Fruit fly (Drosophila melanogaster) whole organism, adult: ENCODE data around the gene CG13658.

Experiments
- CG11617 ChIP-seq: fragments of 200-800 bp; sonication (Bioruptor generic); optimal IDR thresholded peaks from 2 replicates; lab custom pipeline; 2017; ENCODE audit warnings: mild to moderate bottlenecking, missing biosample characterization, missing genetic modification reagents, missing genetic modification characterization
- CG12768 ChIP-seq: fragments of 200-800 bp; sonication (Bioruptor generic); optimal IDR thresholded peaks from 2 replicates; lab custom pipeline; 2017; ENCODE audit warnings: missing biosample characterization, missing genetic modification characterization, mild to moderate bottlenecking, moderate library complexity, missing genetic modification reagents
- CG14711 ChIP-seq: fragments of 200-800 bp; sonication (Bioruptor generic); optimal IDR thresholded peaks from 2 replicates; lab custom pipeline; 2018; ENCODE audit warnings: missing biosample characterization, mild to moderate bottlenecking, missing genetic modification characterization, moderate library complexity
- CG1620 ChIP-seq: fragments of 200-800 bp; sonication (Bioruptor generic); optimal IDR thresholded peaks from 2 replicates; lab custom pipeline; 2016; ENCODE audit warnings: missing biosample characterization, missing genetic modification characterization
- CG33017 ChIP-seq: fragments of 200-800 bp; sonication (Bioruptor generic); optimal IDR thresholded peaks from 2 replicates; lab custom pipeline; 2018; ENCODE audit warnings: missing biosample characterization, mild to moderate bottlenecking, missing genetic modification characterization, moderate library complexity
- CG5204 ChIP-seq: fragments of 200-800 bp; sonication (Bioruptor generic); optimal IDR thresholded peaks from 2 replicates; lab custom pipeline; 2016; ENCODE audit warnings: missing biosample characterization, missing genetic modification characterization
- CG7045 ChIP-seq: fragments of 200-800 bp; sonication (Bioruptor generic); optimal IDR thresholded peaks from 2 replicates; lab custom pipeline; 2017; ENCODE audit warnings: missing biosample characterization, mild to moderate bottlenecking, missing genetic modification characterization
- CG7101 ChIP-seq: fragments of 200-800 bp; sonication (Bioruptor generic); optimal IDR thresholded peaks from 2 replicates; lab custom pipeline; 2018; ENCODE audit warnings: missing biosample characterization, mild to moderate bottlenecking, missing genetic modification characterization, moderate library complexity
- Clk ChIP-seq: fragments of 200-800 bp; sonication (Bioruptor generic); optimal IDR thresholded peaks from 2 replicates; lab custom pipeline; 2017; ENCODE audit warnings: missing biosample characterization, missing genetic modification characterization
- Crg-1 ChIP-seq: fragments of 200-800 bp; sonication (Bioruptor generic); optimal IDR thresholded peaks from 2 replicates; lab custom pipeline; 2016; ENCODE audit warnings: missing biosample characterization, missing genetic modification characterization
- Hr96 ChIP-seq: fragments of 200-800 bp; sonication (Bioruptor generic); optimal IDR thresholded peaks from 2 replicates; lab custom pipeline; 2016; ENCODE audit warnings: missing biosample characterization, missing genetic modification characterization
- Mnt ChIP-seq: fragments of 200-800 bp; sonication (Bioruptor generic); optimal IDR thresholded peaks from 2 replicates; lab custom pipeline; 2016; ENCODE audit warnings: missing biosample characterization, mild to moderate bottlenecking, missing genetic modification characterization
- bab1 ChIP-seq: fragments of 200-800 bp; sonication (Bioruptor generic); optimal IDR thresholded peaks from 3 replicates; lab custom pipeline; 2019; ENCODE audit warnings: missing biosample characterization, mild to moderate bottlenecking, missing genetic modification characterization, moderate library complexity
- cic ChIP-seq: fragments of 200-800 bp; sonication (Bioruptor generic); optimal IDR thresholded peaks from 2 replicates; lab custom pipeline; 2017; ENCODE audit warnings: missing biosample characterization, mild to moderate bottlenecking, missing genetic modification characterization, moderate library complexity
- cnc ChIP-seq, 2 experiments: fragments of >200 bp; optimal IDR thresholded peaks; 2 replicates each; lab custom pipeline; 2017
- kay ChIP-seq: fragments of 200-800 bp; sonication (Bioruptor generic); peaks from one replicate; lab custom pipeline; 2016; ENCODE audit warnings: missing biosample characterization, missing genetic modification characterization, borderline replicate concordance
- ovo ChIP-seq: fragments of 200-800 bp; sonication (Bioruptor generic); optimal IDR thresholded peaks from 2 replicates; lab custom pipeline; 2016; ENCODE audit warnings: missing biosample characterization, missing genetic modification characterization
- pad ChIP-seq: fragments of 200-800 bp; sonication (Bioruptor generic); optimal IDR thresholded peaks from 3 replicates; lab custom pipeline; 2017; ENCODE audit warnings: missing biosample characterization, missing genetic modification characterization, mild to moderate bottlenecking, moderate library complexity, missing genetic modification reagents
- tj ChIP-seq: fragments of 200-800 bp; sonication (Bioruptor generic); optimal IDR thresholded peaks from 3 replicates; lab custom pipeline; 2017; ENCODE audit warnings: missing biosample characterization, mild to moderate bottlenecking, missing genetic modification characterization, moderate library complexity
- toe ChIP-seq: fragments of 200-800 bp; sonication (Bioruptor generic); optimal IDR thresholded peaks from 2 replicates; lab custom pipeline; 2016; ENCODE audit warnings: missing biosample characterization, missing genetic modification characterization

CG13658 gene

DNA sequence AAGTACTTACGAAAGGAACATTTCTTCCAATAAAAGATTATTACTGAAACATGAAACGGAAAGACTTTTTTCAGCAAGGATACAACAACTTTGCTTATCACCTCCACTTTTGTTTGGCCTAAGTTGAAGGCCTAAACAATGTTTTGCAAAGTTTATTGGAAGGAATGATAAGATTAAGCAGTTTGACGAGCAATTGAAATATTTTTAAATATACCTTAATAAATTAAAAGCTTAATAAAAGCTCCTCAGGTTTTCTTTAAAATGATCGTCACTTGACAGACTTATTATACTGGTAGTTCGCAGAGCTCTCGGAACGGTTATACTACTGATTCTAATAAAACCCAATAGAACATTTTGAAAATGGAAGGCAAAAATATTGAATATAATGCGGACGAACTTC, 2.1 kb upstream of the CG13658 start, which contains the start of gene CG31104:
Gene CG31104 (plus strand): TSS at position 301 of the 400 bp plus-strand sequence.
- no peak for TF ChIP-seq cnc (optimal IDR thresholded peaks at IDR 0.05; lab: Kevin White, UChicago)
- no peak for TF ChIP-seq pad (GFP tag; lab: Kevin White, UChicago)
- TF ChIP-seq CG11617 (GFP tag; lab: Kevin White, UChicago), result no peak
- TF ChIP-seq CG5204 (GFP tag; lab: Kevin White, UChicago), result no peak
- no peak for TF ChIP-seq Crg-1 (GFP tag; lab: Kevin White, UChicago)
- peak; percentile 87 for TF ChIP-seq kay (GFP tag; lab: Kevin White, UChicago)
- no peak for TF ChIP-seq CG12768 (GFP tag; lab: Kevin White, UChicago)

DNA sequence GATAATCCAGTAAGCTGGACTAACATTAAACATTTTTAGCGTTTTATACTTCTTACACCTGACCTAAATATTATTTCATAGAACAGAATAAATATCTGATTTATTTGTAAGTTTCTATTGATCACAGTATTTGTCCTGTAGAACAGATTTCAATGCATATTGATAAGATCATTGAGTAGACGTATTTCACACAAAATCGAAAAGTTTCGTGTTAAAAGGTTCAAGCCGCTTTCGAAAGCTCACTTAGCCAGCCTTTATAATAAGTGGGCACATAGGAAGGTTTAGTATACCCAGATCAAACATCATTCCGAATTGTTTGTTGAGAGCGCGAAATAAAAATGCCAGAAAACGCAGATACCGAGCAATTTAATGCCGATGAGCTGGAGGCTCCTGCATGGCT, 2.3 kb downstream of the CG13658 start, which contains the start of gene CG11893:
Gene CG11893 (plus strand): TSS at position 301 of the 400 bp plus-strand sequence.
- TF ChIP-seq Clk (GFP tag; lab: Kevin White, UChicago), result no peak
- TF ChIP-seq kay (GFP tag; lab: Kevin White, UChicago), result peak; percentile 37

DNA sequence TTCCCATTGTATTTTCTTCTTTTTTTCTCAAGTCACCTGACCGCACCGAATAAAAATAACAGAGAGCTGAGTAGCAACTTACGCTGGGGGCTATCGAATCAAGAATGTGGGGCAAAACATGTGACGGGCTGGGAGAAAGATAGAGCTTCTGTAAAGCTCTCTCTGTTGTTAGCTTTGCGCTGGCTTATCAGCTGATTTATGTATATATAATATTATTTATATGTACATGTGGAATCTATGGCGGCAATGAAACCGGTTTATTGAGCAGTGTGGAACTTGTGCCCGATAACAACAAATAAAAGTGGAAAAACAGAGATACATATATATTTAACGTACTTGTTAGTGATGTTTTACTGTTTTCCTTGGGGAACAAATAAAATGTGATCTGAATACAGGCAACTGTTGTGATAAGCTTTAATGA, 5.6 kb downstream of the CG13658 start, which contains the start of gene CG31098:
Gene CG31098 (minus strand): TSS at position 114 of the 421 bp plus-strand sequence.
- TF ChIP-seq CG7045 (GFP tag; lab: Kevin White, UChicago) (peak; percentile 62), Clk (GFP tag; lab: Kevin White, UChicago) (no peak), kay (GFP tag; lab: Kevin White, UChicago) (peak; percentile 89), CG5204 (GFP tag; lab: Kevin White, UChicago) (no peak), pad (GFP tag; lab: Kevin White, UChicago) (peak; percentile 35), bab1 (GFP tag; lab: Kevin White, UChicago) (peak; percentile 84), CG1620 (no peak), cnc (optimal IDR thresholded peaks at IDR 0.05; lab: Kevin White, UChicago) (peak in 1 of 2 experiments; percentile 57), cic (peak; percentile 92), ovo (GFP tag; lab: Kevin White, UChicago) (peak; percentile 41), CG14711 (tag; lab: Kevin White, UChicago) (peak; percentile 29), Crg-1 (GFP tag; lab: Kevin White, UChicago) (no peak), toe (GFP tag; lab: Kevin White, UChicago) (peak; percentile 41), Mnt (peak; percentile 90), CG12768 (GFP tag; lab: Kevin White, UChicago) (peak; percentile 80), CG7101 (peak; percentile 60), CG33017 (peak; percentile 83), tj (GFP tag; lab: Kevin White, UChicago) (peak; percentile 18), CG11617 (GFP tag; lab: Kevin White, UChicago) (peak; percentile 53), Hr96 (GFP tag; lab: Kevin White, UChicago) (no peak)

DNA sequence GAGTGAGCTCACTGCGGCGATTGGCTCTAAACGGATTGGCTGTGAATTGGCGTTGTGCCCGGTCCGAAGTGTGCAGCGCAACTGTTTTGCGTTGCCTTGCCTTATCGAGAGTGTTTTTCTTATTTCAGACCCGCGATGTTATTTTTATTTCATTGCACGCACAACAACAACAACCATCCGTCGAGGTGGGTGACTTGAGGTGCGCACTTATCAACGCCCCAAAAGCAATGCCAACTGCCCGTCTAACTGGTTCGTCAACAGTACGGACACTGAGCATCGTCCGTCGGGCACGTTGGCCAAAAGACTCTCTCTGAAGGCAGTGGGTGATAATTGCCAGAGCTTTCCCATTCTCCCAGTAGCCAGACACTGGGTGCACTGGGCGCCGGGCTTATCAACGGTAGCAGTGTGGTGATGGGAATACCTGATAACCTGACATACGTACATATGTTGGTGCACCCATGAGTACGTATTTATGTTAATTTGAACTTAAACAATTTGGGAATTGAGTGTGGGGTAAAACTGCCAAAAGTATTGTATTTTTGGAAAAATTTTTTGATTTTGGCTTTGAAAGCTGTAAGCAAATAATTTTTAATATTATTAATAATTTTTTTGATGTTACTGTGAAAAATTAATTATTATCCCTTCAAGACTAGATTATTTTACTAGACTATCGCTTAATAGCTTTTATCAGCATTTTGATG, 8.2 kb downstream of the CG13658 start, which contains the start of gene CG31102:
Gene CG31102 (minus strand): TSS at position 275 of the 701 bp plus-strand sequence.
- no peak for TF ChIP-seq tj (GFP tag; lab: Kevin White, UChicago)
- TF ChIP-seq CG1620, result no peak
- TF ChIP-seq bab1 (GFP tag; lab: Kevin White, UChicago), result no peak
- TF ChIP-seq Hr96 (GFP tag; lab: Kevin White, UChicago), result peak; percentile 73
- TF ChIP-seq Mnt, result peak; percentile 85
- peak; percentile 91 for TF ChIP-seq cic
- peak; percentile 53 for TF ChIP-seq CG33017
- no peak for TF ChIP-seq CG14711 (tag; lab: Kevin White, UChicago)
- TF ChIP-seq toe (GFP tag; lab: Kevin White, UChicago), result peak; percentile 31
- TF ChIP-seq CG12768 (GFP tag; lab: Kevin White, UChicago), result peak; percentile 52
- no peak for TF ChIP-seq ovo (GFP tag; lab: Kevin White, UChicago)
- no peak for TF ChIP-seq CG7045 (GFP tag; lab: Kevin White, UChicago)
- TF ChIP-seq cnc (optimal IDR thresholded peaks at IDR 0.05; lab: Kevin White, UChicago), result no peak
- no peak for TF ChIP-seq CG7101
- no peak for TF ChIP-seq Clk (GFP tag; lab: Kevin White, UChicago)
- no peak for TF ChIP-seq CG11617 (GFP tag; lab: Kevin White, UChicago)
- TF ChIP-seq CG5204 (GFP tag; lab: Kevin White, UChicago), result no peak
- peak; percentile 75 for TF ChIP-seq kay (GFP tag; lab: Kevin White, UChicago)
- no peak for TF ChIP-seq pad (GFP tag; lab: Kevin White, UChicago)
- TF ChIP-seq Crg-1 (GFP tag; lab: Kevin White, UChicago), result no peak

DNA sequence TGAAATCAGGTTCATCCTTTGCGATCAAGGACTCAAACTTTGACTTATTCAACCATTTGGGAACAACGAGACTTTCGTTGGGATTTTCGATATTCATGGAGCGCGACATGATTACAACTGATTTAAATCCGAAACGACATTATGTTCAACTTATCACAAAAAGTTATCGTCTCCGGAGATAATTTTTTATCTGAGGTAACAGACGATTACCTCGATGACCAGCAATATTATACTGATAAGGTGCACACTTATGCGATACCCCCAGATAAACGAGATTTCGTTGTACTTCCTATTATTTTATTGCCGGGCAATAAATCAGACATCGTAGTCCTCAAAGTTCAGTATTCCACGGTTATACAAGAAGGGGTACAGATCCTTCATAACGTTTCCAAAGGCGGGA, 10.4 kb downstream of the CG13658 start, which contains the start of gene CG31097:
Gene CG31097 (minus strand): TSS at position 101 of the 400 bp plus-strand sequence.
- no peak for TF ChIP-seq CG33017
- TF ChIP-seq CG11617 (GFP tag; lab: Kevin White, UChicago), result no peak
- no peak for TF ChIP-seq tj (GFP tag; lab: Kevin White, UChicago)
- no peak for TF ChIP-seq CG7045 (GFP tag; lab: Kevin White, UChicago)

DNA sequence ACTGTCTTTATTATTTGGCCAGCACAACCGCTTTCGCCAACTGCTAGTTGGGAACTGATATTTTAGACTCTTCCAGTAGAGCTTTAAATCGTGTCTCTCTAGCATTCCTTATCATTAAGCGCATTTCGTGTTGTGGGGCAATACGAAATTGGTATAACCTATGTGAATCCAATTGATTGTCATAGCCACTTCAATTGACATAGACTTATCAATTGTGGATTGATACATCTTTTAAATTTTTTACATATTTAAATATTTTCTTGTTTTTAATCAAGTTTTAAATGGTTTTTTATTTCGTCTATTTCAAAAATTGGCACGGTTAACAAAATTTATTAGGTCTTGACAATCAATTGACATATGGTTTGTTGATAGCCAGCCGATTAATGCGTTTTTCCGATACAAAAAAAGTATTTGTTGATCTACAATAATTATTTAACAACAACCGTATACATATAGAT, 12.3 kb downstream of the CG13658 start, which contains the start of gene CG31288:
Gene CG31288 (minus strand): TSS at position 51 of the 458 bp plus-strand sequence.
- TF ChIP-seq kay (GFP tag; lab: Kevin White, UChicago), result peak; percentile 90
- no peak for TF ChIP-seq bab1 (GFP tag; lab: Kevin White, UChicago)
- no peak for TF ChIP-seq CG11617 (GFP tag; lab: Kevin White, UChicago)
- TF ChIP-seq CG7045 (GFP tag; lab: Kevin White, UChicago), result no peak
- no peak for TF ChIP-seq ovo (GFP tag; lab: Kevin White, UChicago)
- no peak for TF ChIP-seq CG12768 (GFP tag; lab: Kevin White, UChicago)
- TF ChIP-seq Hr96 (GFP tag; lab: Kevin White, UChicago), result no peak
